Worm (Caenorhabditis elegans): ENCODE data around the gene str-79.

Gene str-79

DNA sequence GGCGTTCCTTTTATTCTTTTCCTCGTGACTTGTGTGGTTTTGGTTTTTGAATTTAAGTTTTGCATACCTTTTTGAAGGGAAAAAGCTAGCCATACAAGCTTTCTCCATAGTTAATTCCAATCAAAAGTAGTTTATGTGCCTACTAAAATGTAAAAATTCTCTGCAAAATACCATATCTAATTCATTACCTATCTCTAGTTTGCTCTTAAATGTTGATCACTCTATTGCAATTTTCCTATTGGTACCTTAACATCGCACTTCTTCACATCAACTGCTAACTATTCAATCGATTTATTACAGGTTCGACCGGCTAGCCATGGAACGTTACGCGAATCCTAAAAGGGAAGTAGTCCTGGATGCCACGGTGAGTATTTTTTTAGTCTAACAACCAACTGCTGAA, 7.4 kb upstream of the str-79 start, which contains the start of gene F52D2.7:
F52D2.7 (plus strand) TSS at position 301 of the 400 bp plus-strand sequence.
- TF ChIP-seq nhr-21 (tag; optimal IDR thresholded peaks at IDR 0.05) (no peak), ztf-1 (GFP tag; conservative IDR thresholded peaks at IDR 0.05) (no peak)

DNA sequence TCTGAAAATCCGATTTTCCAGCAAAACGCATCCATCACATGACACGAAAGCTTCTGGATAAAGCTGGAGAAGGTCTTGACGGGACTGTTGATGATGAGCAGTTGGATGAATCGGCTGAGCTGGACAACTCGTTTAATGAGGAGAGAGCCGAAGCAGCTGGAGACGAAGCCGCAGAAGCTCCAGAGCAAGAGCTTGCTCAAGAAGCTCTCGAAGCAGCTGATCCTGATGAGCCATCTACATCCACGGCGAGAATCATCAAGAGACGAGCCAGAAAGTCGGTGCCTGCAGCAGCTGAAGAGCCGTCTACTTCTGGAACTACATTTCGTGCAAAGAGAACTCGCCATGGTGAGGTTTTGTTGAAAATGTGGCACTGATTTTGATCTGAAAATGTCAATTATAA, 5.3 kb upstream of the str-79 start:
- TF ChIP-seq gmeb-1 (tag; optimal IDR thresholded peaks at IDR 0.05) (no peak), F13H6.1 (tag; optimal IDR thresholded peaks at IDR 0.05) (no peak), unc-39 (tag; optimal IDR thresholded peaks at IDR 0.05) (no peak), nhr-77 (tag; optimal IDR thresholded peaks at IDR 0.05) (no peak), mdl-1 (tag; optimal IDR thresholded peaks at IDR 0.05) (no peak), nhr-21 (tag; optimal IDR thresholded peaks at IDR 0.05) (no peak), ceh-82 (tag; optimal IDR thresholded peaks at IDR 0.05) (no peak), sma-3 (GFP tag; optimal IDR thresholded peaks at IDR 0.05) (no peak), crh-2 (tag; optimal IDR thresholded peaks at IDR 0.05) (no peak), unc-55 (GFP tag; optimal IDR thresholded peaks at IDR 0.05) (no peak), nhr-237 (tag; optimal IDR thresholded peaks at IDR 0.05) (no peak), unc-62 (GFP tag; optimal IDR thresholded peaks at IDR 0.05) (no peak), egl-27 (tag; optimal IDR thresholded peaks at IDR 0.05) (no peak), blmp-1 (tag; optimal IDR thresholded peaks at IDR 0.05; ENCODE audit: insufficient read depth) (no peak), ZK546.5 (tag; optimal IDR thresholded peaks at IDR 0.05) (no peak), mab-5 (tag; optimal IDR thresholded peaks at IDR 0.05) (no peak), mbf-1 (tag; optimal IDR thresholded peaks at IDR 0.05) (no peak), ama-1 (optimal IDR thresholded peaks at IDR 0.05) (no peak), nhr-25 (tag; optimal IDR thresholded peaks at IDR 0.05) (no peak), lsy-2 (tag; optimal IDR thresholded peaks at IDR 0.05) (no peak)

DNA sequence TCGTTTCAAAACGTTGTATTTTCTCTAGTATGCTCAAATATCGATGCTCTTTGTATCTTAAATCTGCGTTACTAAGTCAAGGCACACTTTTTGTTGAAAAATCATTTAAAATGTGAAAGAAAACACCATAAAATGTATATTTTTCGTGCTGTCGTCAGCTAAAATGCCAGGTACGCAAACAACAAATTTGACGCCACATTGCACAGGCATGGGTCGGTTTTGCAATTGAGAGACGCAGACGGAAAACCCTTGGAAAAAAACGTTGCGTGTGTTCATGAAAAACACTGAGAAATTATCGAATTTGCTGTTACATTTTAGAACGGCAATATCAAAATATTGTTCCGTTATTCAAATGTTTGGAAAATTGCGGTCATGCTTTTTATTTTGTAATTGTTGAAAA, 4.8 kb upstream of the str-79 start:
- TF ChIP-seq sem-4 (tag; optimal IDR thresholded peaks at IDR 0.05) (peak; percentile 24), C34F6.9 (tag; optimal IDR thresholded peaks at IDR 0.05) (peak; percentile 70), nhr-23 (tag; optimal IDR thresholded peaks at IDR 0.05) (no peak), fos-1 (tag; optimal IDR thresholded peaks at IDR 0.05) (peak; percentile 42), lsy-2 (tag; optimal IDR thresholded peaks at IDR 0.05) (peak; percentile 57 to 73), ztf-11 (tag; optimal IDR thresholded peaks at IDR 0.05) (no peak), nhr-12 (tag; optimal IDR thresholded peaks at IDR 0.05) (no peak), unc-55 (GFP tag; optimal IDR thresholded peaks at IDR 0.05) (peak; percentile 65), alr-1 (tag; optimal IDR thresholded peaks at IDR 0.05) (no peak), nhr-6 (tag; optimal IDR thresholded peaks at IDR 0.05) (peak; percentile 65), crh-2 (tag; optimal IDR thresholded peaks at IDR 0.05) (no peak), gmeb-1 (tag; optimal IDR thresholded peaks at IDR 0.05) (peak; percentile 27), F13H6.1 (tag; optimal IDR thresholded peaks at IDR 0.05) (peak; percentile 46), lin-13 (GFP tag; optimal IDR thresholded peaks at IDR 0.05) (peak; percentile 52), nhr-129 (tag; optimal IDR thresholded peaks at IDR 0.05) (peak; percentile 81), ztf-1 (GFP tag; conservative IDR thresholded peaks at IDR 0.05) (no peak), nhr-25 (tag; optimal IDR thresholded peaks at IDR 0.05) (peak; percentile 51), Y55F3AM.14 (GFP tag; optimal IDR thresholded peaks at IDR 0.05) (no peak)

DNA sequence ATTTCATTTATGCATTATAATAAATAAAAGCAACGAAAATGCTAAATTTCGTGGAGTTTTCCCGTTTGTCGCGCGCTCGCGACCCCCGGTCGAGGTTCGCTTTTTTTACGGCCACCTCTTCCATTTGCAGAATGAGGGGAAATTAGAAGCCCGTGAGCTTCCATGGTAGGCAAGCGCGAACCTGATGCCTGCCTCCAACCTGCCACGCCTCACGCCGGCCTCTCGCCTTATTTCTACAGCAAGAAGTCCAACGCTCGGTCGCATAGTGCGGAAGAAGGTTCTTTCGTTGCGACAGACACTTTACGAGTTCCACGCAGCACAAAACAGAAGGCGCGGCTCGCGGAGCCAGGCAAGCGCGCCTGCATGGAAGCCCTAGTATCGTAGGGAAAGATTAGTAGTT, 2.0 kb downstream of the str-79 start:
- TF ChIP-seq mbf-1 (tag; optimal IDR thresholded peaks at IDR 0.05) = no peak
- TF ChIP-seq lin-39 (tag; optimal IDR thresholded peaks at IDR 0.05) = no peak
- no peak for TF ChIP-seq Y55F3AM.14 (GFP tag; optimal IDR thresholded peaks at IDR 0.05)
- no peak for TF ChIP-seq elt-3 (tag; optimal IDR thresholded peaks at IDR 0.05)
- TF ChIP-seq nhr-6 (tag; optimal IDR thresholded peaks at IDR 0.05) = no peak
- TF ChIP-seq crh-2 (tag; optimal IDR thresholded peaks at IDR 0.05) = no peak
- no peak for TF ChIP-seq blmp-1 (tag; optimal IDR thresholded peaks at IDR 0.05; ENCODE audit: insufficient read depth)
- no peak for TF ChIP-seq aly-2 (tag; optimal IDR thresholded peaks at IDR 0.05)
- no peak for TF ChIP-seq skn-1 (tag; optimal IDR thresholded peaks at IDR 0.05)
- no peak for TF ChIP-seq F13H6.1 (tag; optimal IDR thresholded peaks at IDR 0.05)

DNA sequence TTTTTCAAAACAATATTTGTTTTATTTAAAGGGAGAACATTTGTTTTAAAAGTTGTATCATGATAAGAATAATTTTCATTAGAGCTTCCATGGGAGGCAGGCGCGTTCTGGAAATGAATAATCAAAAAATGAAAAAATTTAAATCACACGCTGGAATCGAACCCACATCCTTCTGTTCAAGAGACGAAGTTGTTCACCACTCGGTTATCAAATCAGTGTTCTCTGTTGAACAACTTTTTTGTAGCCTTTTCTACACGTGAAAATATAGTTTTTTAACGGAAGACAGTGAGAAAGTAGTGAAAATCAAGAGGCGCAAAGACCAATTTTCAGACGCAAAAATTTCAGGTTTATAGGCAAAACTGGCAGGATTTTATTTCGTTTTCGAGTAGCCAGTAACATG, 3.1 kb downstream of the str-79 start:
- TF ChIP-seq ceh-82 (tag; optimal IDR thresholded peaks at IDR 0.05) = no peak
- no peak for TF ChIP-seq C34F6.9 (tag; optimal IDR thresholded peaks at IDR 0.05)
- no peak for TF ChIP-seq aly-2 (tag; optimal IDR thresholded peaks at IDR 0.05)
- no peak for TF ChIP-seq nhr-129 (tag; optimal IDR thresholded peaks at IDR 0.05)
- TF ChIP-seq mdl-1 (tag; optimal IDR thresholded peaks at IDR 0.05) = no peak
- no peak for TF ChIP-seq nhr-25 (tag; optimal IDR thresholded peaks at IDR 0.05)
- TF ChIP-seq ztf-1 (GFP tag; conservative IDR thresholded peaks at IDR 0.05) = no peak
- no peak for TF ChIP-seq lin-13 (GFP tag; optimal IDR thresholded peaks at IDR 0.05)
- TF ChIP-seq nhr-77 (tag; optimal IDR thresholded peaks at IDR 0.05) = no peak
- TF ChIP-seq ztf-11 (tag; optimal IDR thresholded peaks at IDR 0.05) = no peak
- no peak for TF ChIP-seq nhr-6 (tag; optimal IDR thresholded peaks at IDR 0.05)
- no peak for TF ChIP-seq egl-27 (tag; optimal IDR thresholded peaks at IDR 0.05)
- no peak for TF ChIP-seq nhr-10 (tag; optimal IDR thresholded peaks at IDR 0.05)
- TF ChIP-seq lin-11 (tag; optimal IDR thresholded peaks at IDR 0.05) = no peak
- no peak for TF ChIP-seq ztf-4 (tag; optimal IDR thresholded peaks at IDR 0.05)
- no peak for TF ChIP-seq sma-3 (GFP tag; optimal IDR thresholded peaks at IDR 0.05)
